Comparison of ENCODE assay signal across 2 fruit fly cellular contexts in the genomic region with DNA sequence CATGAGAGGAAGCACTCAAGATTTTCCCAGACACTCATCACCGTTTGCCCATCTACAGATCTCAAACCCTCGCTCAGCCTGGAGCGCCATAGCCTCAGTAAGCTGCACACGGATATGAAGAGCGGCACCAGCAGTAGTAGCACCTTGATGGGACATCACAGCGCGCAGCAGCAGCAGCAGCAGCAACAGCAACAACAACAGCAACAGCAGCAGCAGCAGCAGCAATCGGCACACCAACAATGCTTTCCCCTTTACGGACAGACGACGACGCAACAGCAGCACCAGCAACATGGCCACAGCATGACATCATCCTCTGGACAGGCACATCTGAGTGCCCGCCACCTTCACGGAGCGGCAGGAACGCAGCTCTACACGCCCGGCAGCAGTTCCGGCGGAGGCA.
TF ChIP-seq lines count a peak whose summit lies in the region.

No protein-coding gene starts in this region.

- TF ChIP-seq CTCF in whole organism, embryonic (GFP tag; optimal IDR thresholded peaks at IDR 0.05; lab: Kevin White, UChicago): no peak

TF ChIP-seq in whole organism, embryonic, 481 proteins besides CTCF, POLR2A, EP300 and RAD21:
- no peak for TF ChIP-seq sima (GFP tag; optimal IDR thresholded peaks at IDR 0.05; lab: Kevin White, UChicago)
- TF ChIP-seq Hr39 (optimal IDR thresholded peaks at IDR 0.05; lab: Kevin White, UChicago): peak; percentile 9
- peak; percentile 43 for TF ChIP-seq CG8478 (optimal IDR thresholded peaks at IDR 0.05; lab: Kevin White, UChicago)

TF ChIP-seq in whole organism, wandering third instar larva, 38 proteins besides CTCF, POLR2A, EP300 and RAD21:
- TF ChIP-seq Myc (optimal IDR thresholded peaks at IDR 0.05; lab: Kevin White, UChicago) (no peak), Hnf4 (GFP tag; optimal IDR thresholded peaks at IDR 0.05; lab: Kevin White, UChicago) (no peak), Dfd (GFP tag; optimal IDR thresholded peaks at IDR 0.05; lab: Kevin White, UChicago) (peak; percentile 95), Rel (GFP tag; optimal IDR thresholded peaks at IDR 0.05; lab: Kevin White, UChicago) (no peak), Rel (tag; optimal IDR thresholded peaks at IDR 0.05; lab: Kevin White, UChicago) (no peak), foxo (GFP tag; optimal IDR thresholded peaks at IDR 0.05; lab: Kevin White, UChicago) (no peak), br (GFP tag; optimal IDR thresholded peaks at IDR 0.05; lab: Kevin White, UChicago) (no peak), Jra (GFP tag; optimal IDR thresholded peaks at IDR 0.05; lab: Kevin White, UChicago) (no peak)
